Worm (Caenorhabditis elegans) whole organism, L3 larva: Measurements from ENCODE around the gene oac-2.

Experiments
- ama-1 ChIP-seq: fragments of 150-350 bp; optimal IDR thresholded peaks from 2 replicates; lab custom pipeline; 2018
- ceh-82 ChIP-seq: fragments of 150-350 bp; optimal IDR thresholded peaks from 2 replicates; lab custom pipeline; 2014; ENCODE audit warnings: missing biosample characterization, missing genetic modification characterization
- daf-12 ChIP-seq: fragments of 150-350 bp; optimal IDR thresholded peaks from 2 replicates; lab custom pipeline; 2014; ENCODE audit warnings: missing biosample characterization, missing genetic modification reagents, missing genetic modification characterization
- egl-27 ChIP-seq: sonication (generic microtip); optimal IDR thresholded peaks from 4 replicates; lab custom pipeline; 2017; ENCODE audit warnings: missing biosample characterization, missing genetic modification reagents, missing genetic modification characterization
- fkh-10 ChIP-seq: sonication (generic microtip); optimal IDR thresholded peaks from 2 replicates; lab custom pipeline; 2017; ENCODE audit warnings: missing biosample characterization, missing genetic modification reagents, missing genetic modification characterization
- fos-1 ChIP-seq: fragments of 150-350 bp; optimal IDR thresholded peaks from 2 replicates; lab custom pipeline; 2014; ENCODE audit warnings: missing biosample characterization, missing genetic modification characterization
- nhr-237 ChIP-seq: fragments of 150-350 bp; optimal IDR thresholded peaks from 2 replicates; lab custom pipeline; 2014; ENCODE audit warnings: missing biosample characterization, missing genetic modification characterization
- nhr-76 ChIP-seq: fragments of 150-350 bp; sonication (generic microtip); optimal IDR thresholded peaks from 5 replicates; lab custom pipeline; 2014; ENCODE audit warnings: missing biosample characterization, missing genetic modification characterization
- skn-1 ChIP-seq: fragments of 150-350 bp; optimal IDR thresholded peaks from 2 replicates; lab custom pipeline; 2014; ENCODE audit warnings: missing biosample characterization, missing genetic modification characterization
- snpc-4 ChIP-seq: fragments of 150-350 bp; optimal IDR thresholded peaks from 2 replicates; lab custom pipeline; 2014; ENCODE audit warnings: missing biosample characterization, missing genetic modification characterization
- zag-1 ChIP-seq: fragments of 150-350 bp; optimal IDR thresholded peaks from 2 replicates; lab custom pipeline; 2014; ENCODE audit warnings: missing biosample characterization, missing genetic modification characterization
- ztf-11 ChIP-seq: fragments of 150-350 bp; optimal IDR thresholded peaks from 2 replicates; lab custom pipeline; 2014; ENCODE audit warnings: missing biosample characterization, missing genetic modification characterization

- TF ChIP-seq fkh-10 (GFP tag; lab: Kevin White, UChicago) (no peak), egl-27 (no peak), ceh-82 (tag; lab: Kevin White, UChicago) (no peak), snpc-4 (no peak), fos-1 (tag; lab: Kevin White, UChicago) (no peak), nhr-76 (tag; lab: Kevin White, UChicago) (no peak), daf-12 (tag; lab: Kevin White, UChicago) (no peak), nhr-237 (tag; lab: Kevin White, UChicago) (no peak), ztf-11 (tag; lab: Kevin White, UChicago) (no peak), skn-1 (tag; lab: Kevin White, UChicago) (no peak), zag-1 (tag; lab: Kevin White, UChicago) (no peak), ama-1 (lab: Kevin White, UChicago) (no peak)
Observed at ce11 chrV:3451646-3452045, 23.3 kb downstream of the oac-2 start.
